Fruit fly (Drosophila melanogaster) S2 (cell line): Measurements from ENCODE around the gene HERC2.

Experiments
- CG8478 ChIP-seq: fragments of >200 bp; optimal IDR thresholded peaks from 2 replicates; lab custom pipeline; 2018
- CTCF ChIP-seq, 2 experiments: fragments of >200 bp; optimal IDR thresholded peaks; 2 replicates each; lab custom pipeline; 2018

DNA sequence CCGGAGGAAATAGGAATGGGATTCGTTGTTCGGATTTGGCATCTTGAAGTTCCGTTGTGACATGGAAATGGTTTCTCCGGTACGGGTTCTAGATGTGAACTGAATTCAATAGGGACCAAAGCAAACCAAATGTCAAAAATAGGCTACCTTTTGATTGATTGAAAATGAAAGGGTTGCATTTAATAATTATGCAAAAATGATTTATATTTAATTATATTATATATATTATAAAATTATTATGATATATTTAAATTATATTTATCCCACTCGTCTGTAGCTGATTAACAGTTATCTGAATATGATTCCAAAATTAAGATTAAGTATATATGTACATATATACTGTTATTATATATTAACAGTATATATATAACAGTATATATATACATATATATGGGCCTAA, 3.5 kb upstream of the HERC2 start, which contains the start of gene jb:
- TF ChIP-seq CG8478 (lab: Kevin White, UChicago) (no peak), CTCF (optimal IDR thresholded peaks at IDR 0.05; lab: Kevin White, UChicago) (no peak)
